Worm (Caenorhabditis elegans): ENCODE measurements around the gene pho-13.

DNA sequence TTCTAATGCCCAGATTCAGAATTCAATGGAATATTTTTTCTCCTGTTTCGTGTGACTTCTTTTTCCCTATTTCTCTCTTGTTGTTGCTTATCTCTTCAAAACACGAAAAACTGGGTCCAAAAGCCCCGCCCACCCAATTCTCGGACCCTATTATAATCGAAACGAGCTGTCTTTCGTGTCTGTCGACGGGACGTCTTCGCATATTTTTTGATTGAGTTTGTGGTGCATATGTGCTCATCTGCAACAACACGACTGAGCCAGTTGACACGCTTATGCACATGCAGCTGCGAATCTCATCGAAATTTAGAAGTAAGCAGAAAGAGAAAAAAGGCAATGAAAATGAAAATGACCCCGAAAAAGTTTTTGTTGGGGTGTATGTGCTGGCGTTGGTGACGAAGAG, 24.1 kb upstream of the pho-13 start:
- TF ChIP-seq nhr-11 (tag; optimal IDR thresholded peaks at IDR 0.05) (no peak), elt-1 (tag; optimal IDR thresholded peaks at IDR 0.05) (no peak), nhr-12 (tag; optimal IDR thresholded peaks at IDR 0.05) (no peak)

Measured in whole organism, L2 larva.